Worm (Caenorhabditis elegans) whole organism, L1 larva: ENCODE measurements around the gene sdz-27.

Experiments used
- C16A3.4 ChIP-seq: fragments of 150-350 bp; optimal IDR thresholded peaks from 2 replicates; lab custom pipeline; 2014; ENCODE audit warnings: missing biosample characterization, missing genetic modification characterization
- F16B12.6 ChIP-seq: fragments of 150-350 bp; optimal IDR thresholded peaks from 2 replicates; lab custom pipeline; 2014; ENCODE audit warnings: missing biosample characterization, missing genetic modification characterization
- Y116A8C.19 ChIP-seq: sonication (generic microtip); optimal IDR thresholded peaks from 2 replicates; lab custom pipeline; 2016; ENCODE audit warnings: missing compliant biosample characterization, missing genetic modification characterization, borderline replicate concordance
- blmp-1 ChIP-seq: fragments of 150-350 bp; optimal IDR thresholded peaks from 2 replicates; lab custom pipeline; 2014; ENCODE audit warnings: missing biosample characterization, missing genetic modification characterization
- ceh-63 ChIP-seq: fragments of 200-800 bp; sonication (Bioruptor generic); optimal IDR thresholded peaks from 2 replicates; lab custom pipeline; 2018; ENCODE audit warnings: mild to moderate bottlenecking, missing genetic modification characterization, missing compliant biosample characterization
- ceh-8 ChIP-seq: fragments of 200-800 bp; sonication (Bioruptor generic); optimal IDR thresholded peaks from 2 replicates; lab custom pipeline; 2018; ENCODE audit warnings: mild to moderate bottlenecking, missing genetic modification characterization, moderate library complexity, missing compliant biosample characterization
- ceh-82 ChIP-seq, 3 experiments: fragments of 150-350 bp in 1 of 3; sonication (generic microtip) in 2 of 3; optimal IDR thresholded peaks; 2 replicates each; lab custom pipeline; 2014 to 2017; ENCODE audit warnings: missing biosample characterization in 3 of 3, missing genetic modification characterization in 3 of 3
- ceh-90 ChIP-seq: sonication (generic microtip); optimal IDR thresholded peaks from 2 replicates; lab custom pipeline; 2016; ENCODE audit warnings: missing genetic modification characterization, missing compliant biosample characterization
- ces-1 ChIP-seq: fragments of 150-350 bp; optimal IDR thresholded peaks from 2 replicates; lab custom pipeline; 2014; ENCODE audit warnings: missing biosample characterization, missing genetic modification reagents, missing genetic modification characterization
- dpl-1 ChIP-seq, 3 experiments: fragments of 150-350 bp in 2 of 3; sonication (generic microtip) in 1 of 3; optimal IDR thresholded peaks; 2 replicates each; lab custom pipeline; 2014 to 2017; ENCODE audit warnings: missing biosample characterization in 3 of 3, missing genetic modification characterization in 3 of 3, missing genetic modification reagents in 3 of 3
- dsc-1 ChIP-seq: sonication (generic microtip); optimal IDR thresholded peaks from 2 replicates; lab custom pipeline; 2016; ENCODE audit warnings: mild to moderate bottlenecking, missing genetic modification characterization, missing compliant biosample characterization
- efl-1 ChIP-seq, 4 experiments: fragments of 150-350 bp; optimal IDR thresholded peaks in 3 of 4; peaks in 1 of 4; 1 replicate in 1 of 4; 2 replicates in 3 of 4; lab custom pipeline; 2014; ENCODE audit warnings: missing biosample characterization in 2 of 4, missing genetic modification characterization in 2 of 4, missing genetic modification reagents in 2 of 4
- egl-27 ChIP-seq, 2 experiments: fragments of 150-350 bp in 1 of 2; sonication (generic microtip); optimal IDR thresholded peaks; 3 replicates each; lab custom pipeline; 2017 to 2018; ENCODE audit warnings: missing biosample characterization in 2 of 2, missing genetic modification characterization in 2 of 2, missing genetic modification reagents in 2 of 2
- elt-3 ChIP-seq, 6 experiments: fragments of 150-350 bp in 1 of 6; sonication (generic microtip); optimal IDR thresholded peaks; 2 replicates each; lab custom pipeline; 2017 to 2018; ENCODE audit warnings: missing biosample characterization in 6 of 6, missing genetic modification characterization in 6 of 6, inconsistent platforms in 1 of 6
- ets-5 ChIP-seq: fragments of 200-800 bp; sonication (Bioruptor generic); IDR thresholded peaks from 2 replicates; pipeline ENCODE4 v1.3.6; 2022; ENCODE audit warnings: missing genetic modification characterization, missing compliant biosample characterization
- fkh-4 ChIP-seq: sonication (generic microtip); optimal IDR thresholded peaks from 2 replicates; lab custom pipeline; 2016; ENCODE audit warnings: missing compliant biosample characterization, missing genetic modification characterization, borderline replicate concordance
- fkh-8 ChIP-seq: sonication (generic microtip); optimal IDR thresholded peaks from 2 replicates; lab custom pipeline; 2016; ENCODE audit warnings: mild to moderate bottlenecking, missing genetic modification characterization, missing compliant biosample characterization
- fos-1 ChIP-seq: fragments of 150-350 bp; optimal IDR thresholded peaks from 2 replicates; lab custom pipeline; 2014; ENCODE audit warnings: missing biosample characterization, missing genetic modification characterization
- isw-1 ChIP-seq: fragments of 200-800 bp; sonication (Bioruptor generic); IDR thresholded peaks from 2 replicates; pipeline ENCODE4 v1.3.6; 2022; ENCODE audit warnings: missing genetic modification characterization, missing compliant biosample characterization
- jun-1 ChIP-seq: fragments of 150-350 bp; optimal IDR thresholded peaks from 2 replicates; lab custom pipeline; 2014; ENCODE audit warnings: missing biosample characterization, missing genetic modification reagents, missing genetic modification characterization
- lin-14 ChIP-seq: fragments of 200-800 bp; sonication (Bioruptor generic); optimal IDR thresholded peaks from 2 replicates; lab custom pipeline; 2018; ENCODE audit warnings: mild to moderate bottlenecking, missing genetic modification characterization, moderate library complexity, missing compliant biosample characterization
- lin-35 ChIP-seq, 2 experiments: fragments of 150-350 bp; optimal IDR thresholded peaks; 2 replicates each; lab custom pipeline; 2014; ENCODE audit warnings: missing biosample characterization in 2 of 2, missing genetic modification characterization in 2 of 2, missing genetic modification reagents in 2 of 2
- lir-3 ChIP-seq: sonication (generic microtip); optimal IDR thresholded peaks from 2 replicates; lab custom pipeline; 2016; ENCODE audit warnings: mild to moderate bottlenecking, missing genetic modification characterization, moderate library complexity, missing compliant biosample characterization; ENCODE audit not compliant: poor library complexity
- lsy-2 ChIP-seq, 2 experiments: fragments of 150-350 bp; optimal IDR thresholded peaks; 2 replicates each; lab custom pipeline; 2014; ENCODE audit warnings: missing biosample characterization in 2 of 2, missing genetic modification characterization in 2 of 2
- mab-9 ChIP-seq: fragments of 200-800 bp; sonication (Bioruptor generic); IDR thresholded peaks from 2 replicates; pipeline ENCODE4 v1.3.6; 2022; ENCODE audit warnings: missing genetic modification reagents, missing genetic modification characterization, missing compliant biosample characterization
- mep-1 ChIP-seq: fragments of 150-350 bp; optimal IDR thresholded peaks from 2 replicates; lab custom pipeline; 2014; ENCODE audit warnings: missing biosample characterization, missing genetic modification characterization
- nhr-19 ChIP-seq: fragments of 200-800 bp; sonication (Bioruptor generic); conservative IDR thresholded peaks from 2 replicates; pipeline ENCODE4 v1.3.6; 2022; ENCODE audit warnings: missing genetic modification characterization, missing compliant biosample characterization
- nhr-20 ChIP-seq: sonication (generic microtip); optimal IDR thresholded peaks from 2 replicates; lab custom pipeline; 2016; ENCODE audit warnings: mild to moderate bottlenecking, missing genetic modification characterization, missing compliant biosample characterization
- nhr-237 ChIP-seq: fragments of 150-350 bp; optimal IDR thresholded peaks from 2 replicates; lab custom pipeline; 2014; ENCODE audit warnings: missing biosample characterization, missing genetic modification characterization
- nhr-71 ChIP-seq: sonication (generic microtip); optimal IDR thresholded peaks from 2 replicates; lab custom pipeline; 2016; ENCODE audit warnings: mild to moderate bottlenecking, missing genetic modification characterization, moderate library complexity, missing compliant biosample characterization
- nhr-76 ChIP-seq: sonication (generic microtip); optimal IDR thresholded peaks from 2 replicates; lab custom pipeline; 2017; ENCODE audit warnings: missing biosample characterization, missing genetic modification characterization
- nhr-84 ChIP-seq: sonication (generic microtip); optimal IDR thresholded peaks from 2 replicates; lab custom pipeline; 2017; ENCODE audit warnings: missing biosample characterization, missing genetic modification characterization
- nhr-85 ChIP-seq: sonication (generic microtip); peaks from one replicate; lab custom pipeline; 2016; ENCODE audit warnings: missing genetic modification characterization, inconsistent platforms, missing compliant biosample characterization
- pag-3 ChIP-seq: sonication (generic microtip); optimal IDR thresholded peaks from 2 replicates; lab custom pipeline; 2017; ENCODE audit warnings: missing genetic modification characterization, mild to moderate bottlenecking, missing compliant biosample characterization, antibody characterized with exemption, borderline replicate concordance; ENCODE audit not compliant: insufficient read depth
- pax-3 ChIP-seq: fragments of 200-800 bp; sonication (Bioruptor generic); optimal IDR thresholded peaks from 2 replicates; lab custom pipeline; 2018; ENCODE audit warnings: mild to moderate bottlenecking, missing genetic modification characterization, moderate library complexity, missing compliant biosample characterization
- pqm-1 ChIP-seq: sonication (generic microtip); optimal IDR thresholded peaks from 3 replicates; lab custom pipeline; 2017; ENCODE audit warnings: missing biosample characterization, missing genetic modification characterization
- rnt-1 ChIP-seq: sonication (generic microtip); optimal IDR thresholded peaks from 2 replicates; lab custom pipeline; 2016; ENCODE audit warnings: mild to moderate bottlenecking, missing genetic modification characterization, moderate library complexity, missing compliant biosample characterization
- skn-1 ChIP-seq: fragments of 150-350 bp; optimal IDR thresholded peaks from 2 replicates; lab custom pipeline; 2014; ENCODE audit warnings: missing biosample characterization, missing genetic modification characterization
- snu-23 ChIP-seq: sonication (generic microtip); optimal IDR thresholded peaks from 2 replicates; lab custom pipeline; 2016; ENCODE audit warnings: missing genetic modification characterization, missing compliant biosample characterization
- swsn-7 ChIP-seq: sonication (generic microtip); optimal IDR thresholded peaks from 2 replicates; lab custom pipeline; 2016; ENCODE audit warnings: missing genetic modification characterization, missing compliant biosample characterization
- unc-130 ChIP-seq: fragments of 150-350 bp; optimal IDR thresholded peaks from 2 replicates; lab custom pipeline; 2017; ENCODE audit warnings: missing biosample characterization, missing genetic modification characterization, inconsistent platforms
- unc-62 ChIP-seq: fragments of 150-350 bp; optimal IDR thresholded peaks from 2 replicates; lab custom pipeline; 2014; ENCODE audit warnings: missing biosample characterization, missing genetic modification reagents, missing genetic modification characterization
- zip-4 ChIP-seq: fragments of 200-800 bp; sonication (Bioruptor generic); optimal IDR thresholded peaks from 2 replicates; lab custom pipeline; 2018; ENCODE audit warnings: mild to moderate bottlenecking, missing genetic modification characterization, moderate library complexity, missing compliant biosample characterization
- ztf-4 ChIP-seq: fragments of 150-350 bp; optimal IDR thresholded peaks from 2 replicates; lab custom pipeline; 2014; ENCODE audit warnings: missing biosample characterization, missing genetic modification characterization

sdz-27 gene

ce11 chrIV:11146962-11147470 is 39.8 kb upstream of the sdz-27 start, which contains the start of gene pigq-1 (continued):
- TF ChIP-seq unc-130: no peak
- no peak for TF ChIP-seq ceh-82 (tag; optimal IDR thresholded peaks at IDR 0.05; lab: Kevin White, UChicago)
- TF ChIP-seq pax-3 (tag; lab: Kevin White, UChicago): peak; percentile 6
- no peak for TF ChIP-seq ztf-4 (tag; lab: Kevin White, UChicago)
- no peak for TF ChIP-seq rnt-1
- TF ChIP-seq dpl-1 (GFP tag; optimal IDR thresholded peaks at IDR 0.05; lab: Kevin White, UChicago): no peak

- no peak for TF ChIP-seq nhr-20 (tag; lab: Kevin White, UChicago)
- TF ChIP-seq lir-3 (tag; lab: Kevin White, UChicago): no peak
- peak; percentile 4; the same call in 1 of the 2 replicates for TF ChIP-seq nhr-19 (GFP tag; lab: Robert Waterston, UW)
- peak in 1 of 6 experiments; percentile 8 for TF ChIP-seq elt-3 (tag; optimal IDR thresholded peaks at IDR 0.05; lab: Kevin White, UChicago)
- no peak for TF ChIP-seq ceh-63
- no peak for TF ChIP-seq nhr-76 (tag; lab: Kevin White, UChicago)
- TF ChIP-seq zip-4 (GFP tag; lab: Kevin White, UChicago): no peak
- TF ChIP-seq pax-3 (tag; lab: Kevin White, UChicago): peak; percentile 68
- TF ChIP-seq efl-1 (optimal IDR thresholded peaks at IDR 0.05; lab: Kevin White, UChicago): no peak
- TF ChIP-seq efl-1 (GFP tag; optimal IDR thresholded peaks at IDR 0.05 in 1 of 2; lab: Kevin White, UChicago): peak; percentile 4 to 63
- TF ChIP-seq pqm-1 (tag; lab: Kevin White, UChicago): no peak
- peak; percentile 54 for TF ChIP-seq dsc-1 (tag; lab: Kevin White, UChicago)
- TF ChIP-seq F16B12.6: peak; percentile 8
- TF ChIP-seq swsn-7 (tag; lab: Kevin White, UChicago): no peak
- no peak for TF ChIP-seq mab-9
- peak; percentile 5 for TF ChIP-seq mep-1 (tag; lab: Kevin White, UChicago)
- no peak for TF ChIP-seq isw-1 (GFP tag; lab: Robert Waterston, UW)
- peak; percentile 49 for TF ChIP-seq fkh-8 (tag; lab: Kevin White, UChicago)
- no peak for TF ChIP-seq jun-1 (tag; lab: Kevin White, UChicago)
- TF ChIP-seq nhr-84 (tag; lab: Kevin White, UChicago): no peak
- TF ChIP-seq blmp-1 (tag; lab: Kevin White, UChicago): peak; percentile 25
- no peak for TF ChIP-seq Y116A8C.19 (tag; lab: Kevin White, UChicago)
- no peak for TF ChIP-seq egl-27 (tag; optimal IDR thresholded peaks at IDR 0.05; lab: Kevin White, UChicago)
- TF ChIP-seq lsy-2 (tag; optimal IDR thresholded peaks at IDR 0.05; lab: Kevin White, UChicago): no peak
- TF ChIP-seq pag-3 (tag; lab: Kevin White, UChicago): peak; percentile 74
- no peak for TF ChIP-seq nhr-237
- TF ChIP-seq rnt-1: peak; percentile 36
- TF ChIP-seq ceh-8 (GFP tag; lab: Kevin White, UChicago): no peak
- TF ChIP-seq fkh-4 (tag; lab: Kevin White, UChicago): peak; percentile 2
- TF ChIP-seq nhr-85 (tag; lab: Kevin White, UChicago): no peak
- TF ChIP-seq unc-62 (GFP tag; lab: Kevin White, UChicago): no peak
- TF ChIP-seq lin-14: peak; percentile 55
- peak in 1 of 2 experiments; percentile 23 for TF ChIP-seq lin-35 (GFP tag; optimal IDR thresholded peaks at IDR 0.05; lab: Kevin White, UChicago)
- TF ChIP-seq C16A3.4: no peak
- TF ChIP-seq ets-5 (GFP tag; lab: Robert Waterston, UW): no peak
- TF ChIP-seq ces-1 (GFP tag; lab: Kevin White, UChicago): no peak
- peak; percentile 25 for TF ChIP-seq nhr-71 (tag; lab: Kevin White, UChicago)
- no peak for TF ChIP-seq fos-1 (tag; lab: Kevin White, UChicago)
- peak in 1 of 3 experiments; percentile 0 for TF ChIP-seq ceh-82 (tag; optimal IDR thresholded peaks at IDR 0.05; lab: Kevin White, UChicago)
- TF ChIP-seq ceh-90 (tag; lab: Kevin White, UChicago): no peak
- TF ChIP-seq snu-23 (GFP tag; lab: Kevin White, UChicago): peak; percentile 51
- TF ChIP-seq skn-1 (tag; lab: Kevin White, UChicago): peak; percentile 15
- TF ChIP-seq, all 84 proteins: peak for 18
These were observed 38.0 kb upstream of the sdz-27 start for ce11 chrIV:11148788-11149366.
